Worm (Caenorhabditis elegans) whole organism, early embryonic: Measurements from ENCODE around the gene snu-23.

Experiments used
- B0310.2 ChIP-seq: sonication (generic microtip); optimal IDR thresholded peaks from 2 replicates; lab custom pipeline; 2016; ENCODE audit warnings: mild to moderate bottlenecking, missing genetic modification characterization, missing compliant biosample characterization
- F13C5.2 ChIP-seq: sonication (generic microtip); optimal IDR thresholded peaks from 2 replicates; lab custom pipeline; 2017; ENCODE audit warnings: mild to moderate bottlenecking, missing genetic modification characterization, inconsistent platforms, missing compliant biosample characterization
- aly-1 ChIP-seq: sonication (generic microtip); optimal IDR thresholded peaks from 2 replicates; lab custom pipeline; 2016; ENCODE audit warnings: missing genetic modification characterization, missing compliant biosample characterization
- ama-1 ChIP-seq: fragments of 150-350 bp; optimal IDR thresholded peaks from 2 replicates; lab custom pipeline; 2014
- ceh-13 ChIP-seq: fragments of 200-800 bp; sonication (Bioruptor generic); optimal IDR thresholded peaks from 2 replicates; lab custom pipeline; 2018; ENCODE audit warnings: mild to moderate bottlenecking, missing genetic modification characterization, missing compliant biosample characterization
- ceh-36 ChIP-seq: sonication (generic microtip); optimal IDR thresholded peaks from 2 replicates; lab custom pipeline; 2016; ENCODE audit warnings: missing genetic modification characterization, inconsistent platforms, missing compliant biosample characterization
- ets-7 ChIP-seq: sonication (generic microtip); optimal IDR thresholded peaks from 2 replicates; lab custom pipeline; 2016; ENCODE audit warnings: missing genotype, missing genetic modification characterization, missing compliant biosample characterization
- flt-1 ChIP-seq: fragments of 200-800 bp; sonication (Bioruptor generic); IDR thresholded peaks from 2 replicates; pipeline ENCODE4 v1.3.6; 2022; ENCODE audit warnings: missing genetic modification characterization, missing compliant biosample characterization
- hmbx-1 ChIP-seq: sonication (generic microtip); optimal IDR thresholded peaks from 2 replicates; lab custom pipeline; 2016; ENCODE audit warnings: mild to moderate bottlenecking, missing genetic modification characterization, missing compliant biosample characterization
- hmg-4 ChIP-seq: fragments of 200-800 bp; sonication (Bioruptor generic); optimal IDR thresholded peaks from 2 replicates; lab custom pipeline; 2018; ENCODE audit warnings: mild to moderate bottlenecking, missing genetic modification characterization, missing compliant biosample characterization
- hnd-1 ChIP-seq: sonication (generic microtip); optimal IDR thresholded peaks from 2 replicates; lab custom pipeline; 2016; ENCODE audit warnings: missing genetic modification characterization, missing compliant biosample characterization
- pes-1 ChIP-seq: fragments of 200-800 bp; sonication (Bioruptor generic); IDR thresholded peaks from 2 replicates; pipeline ENCODE4 v1.3.6; 2022; ENCODE audit warnings: missing genetic modification reagents, missing genetic modification characterization, missing compliant biosample characterization
- scrt-1 ChIP-seq: fragments of 200-800 bp; sonication (Bioruptor generic); IDR thresholded peaks from 2 replicates; pipeline ENCODE4 v1.3.6; 2022; ENCODE audit warnings: missing genetic modification characterization, missing compliant biosample characterization
- sea-1 ChIP-seq: fragments of 200-800 bp; sonication (Bioruptor generic); conservative IDR thresholded peaks from 2 replicates; pipeline ENCODE4 v1.3.6; 2022; ENCODE audit warnings: missing genetic modification characterization, missing compliant biosample characterization
- tbx-11 ChIP-seq: fragments of 200-800 bp; sonication (Bioruptor generic); IDR thresholded peaks from 2 replicates; pipeline ENCODE4 v1.3.6; 2022; ENCODE audit warnings: missing genetic modification characterization, missing compliant biosample characterization
- tbx-37 ChIP-seq: fragments of 200-800 bp; sonication (Bioruptor generic); conservative IDR thresholded peaks from 2 replicates; pipeline ENCODE4 v1.3.6; 2022; ENCODE audit warnings: missing genetic modification reagents, missing genetic modification characterization, missing compliant biosample characterization
- tra-4 ChIP-seq: sonication (generic microtip); optimal IDR thresholded peaks from 2 replicates; lab custom pipeline; 2017; ENCODE audit warnings: missing genetic modification characterization, missing compliant biosample characterization

snu-23 gene

DNA sequence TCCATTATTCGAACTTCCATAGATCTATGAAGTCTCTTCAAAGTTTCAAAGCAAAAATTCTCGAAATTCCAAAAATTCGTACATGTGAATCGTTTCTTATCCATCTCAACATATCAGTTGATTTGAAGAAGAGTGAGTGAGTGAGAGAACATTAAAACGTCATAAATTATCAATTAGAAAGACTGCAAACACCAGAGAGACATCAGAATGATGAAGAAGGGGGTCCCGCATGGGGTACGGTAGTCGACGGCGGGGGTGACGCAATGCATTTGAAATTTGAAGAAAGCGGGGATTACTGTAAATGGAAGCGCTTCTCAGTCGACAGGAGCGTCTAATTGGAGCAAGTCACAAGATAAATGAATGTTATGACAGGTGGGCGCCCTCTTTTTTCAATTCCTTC lies 20.6 kb upstream of the snu-23 start:
- no peak for TF ChIP-seq hnd-1 (tag; lab: Kevin White, UChicago)
- TF ChIP-seq ceh-13 (GFP tag; lab: Kevin White, UChicago): no peak
- TF ChIP-seq scrt-1 (GFP tag; lab: Robert Waterston, UW): no peak
- TF ChIP-seq tra-4 (tag; lab: Kevin White, UChicago): no peak
- TF ChIP-seq aly-1 (tag; lab: Kevin White, UChicago): no peak
- TF ChIP-seq hmg-4 (GFP tag; lab: Kevin White, UChicago): no peak
- TF ChIP-seq ama-1: no peak
- TF ChIP-seq pes-1 (GFP tag; lab: Robert Waterston, UW): no peak
- no peak for TF ChIP-seq flt-1
- no peak for TF ChIP-seq tbx-37 (GFP tag; lab: Robert Waterston, UW)
- no peak for TF ChIP-seq F13C5.2 (tag; lab: Kevin White, UChicago)
- TF ChIP-seq sea-1 (GFP tag; lab: Robert Waterston, UW): no peak
- no peak for TF ChIP-seq B0310.2 (tag; lab: Kevin White, UChicago)
- TF ChIP-seq ets-7 (tag; lab: Kevin White, UChicago): no peak
- TF ChIP-seq ceh-36 (tag; lab: Kevin White, UChicago): no peak

DNA sequence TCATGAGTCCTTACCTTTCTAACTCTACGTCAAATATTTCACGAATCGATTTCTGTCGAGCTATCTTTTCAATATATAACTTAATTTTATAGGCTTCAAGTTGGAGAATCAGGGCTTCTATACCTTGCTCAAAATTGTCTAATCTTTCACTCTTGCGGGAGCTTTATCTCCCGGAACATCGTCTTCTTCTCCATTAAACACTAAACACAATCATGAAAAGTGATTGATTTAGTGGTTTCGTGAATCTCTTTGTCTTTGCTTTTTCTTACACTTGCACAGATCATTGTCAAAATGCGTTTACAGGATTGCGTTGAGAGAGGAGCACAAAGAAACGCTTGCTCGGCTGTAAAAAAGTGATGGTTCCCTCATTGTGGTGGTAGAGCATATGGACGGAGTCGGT lies 18.5 kb upstream of the snu-23 start:
- no peak for TF ChIP-seq tbx-37 (GFP tag; lab: Robert Waterston, UW)
- TF ChIP-seq sea-1 (GFP tag; lab: Robert Waterston, UW): no peak
- no peak for TF ChIP-seq tbx-11 (GFP tag; lab: Robert Waterston, UW)
- TF ChIP-seq ceh-13 (GFP tag; lab: Kevin White, UChicago): no peak
- TF ChIP-seq B0310.2 (tag; lab: Kevin White, UChicago): no peak
- TF ChIP-seq ceh-36 (tag; lab: Kevin White, UChicago): no peak
- TF ChIP-seq hnd-1 (tag; lab: Kevin White, UChicago): no peak
- TF ChIP-seq tra-4 (tag; lab: Kevin White, UChicago): no peak
- TF ChIP-seq pes-1 (GFP tag; lab: Robert Waterston, UW): no peak
- TF ChIP-seq scrt-1 (GFP tag; lab: Robert Waterston, UW): no peak
- TF ChIP-seq hmbx-1 (tag; lab: Kevin White, UChicago): no peak
- TF ChIP-seq hmg-4 (GFP tag; lab: Kevin White, UChicago): no peak
- TF ChIP-seq flt-1: no peak
- TF ChIP-seq F13C5.2 (tag; lab: Kevin White, UChicago): no peak
- no peak for TF ChIP-seq ama-1
- no peak for TF ChIP-seq aly-1 (tag; lab: Kevin White, UChicago)
- no peak for TF ChIP-seq ets-7 (tag; lab: Kevin White, UChicago)

DNA sequence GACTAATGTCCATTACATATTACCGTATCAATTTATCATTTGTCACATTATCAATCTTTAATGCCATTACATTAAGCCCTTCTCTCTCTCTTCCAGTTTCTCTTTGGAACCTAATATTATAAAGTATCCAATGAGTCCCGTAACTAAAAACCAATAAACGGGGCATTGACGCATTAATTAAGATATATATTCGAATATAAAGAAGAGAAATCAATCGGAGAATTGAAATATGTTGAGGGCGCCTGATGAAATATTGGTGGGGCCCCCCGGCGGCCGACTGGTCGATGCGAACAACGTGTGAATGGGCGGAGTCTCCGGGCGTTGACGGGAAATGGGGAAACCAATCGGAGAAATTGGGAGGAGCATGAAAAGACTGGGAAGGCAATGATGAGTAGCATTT lies 14.3 kb upstream of the snu-23 start:
- TF ChIP-seq ceh-13 (GFP tag; lab: Kevin White, UChicago) (no peak), hmbx-1 (tag; lab: Kevin White, UChicago) (no peak), pes-1 (GFP tag; lab: Robert Waterston, UW) (no peak)

DNA sequence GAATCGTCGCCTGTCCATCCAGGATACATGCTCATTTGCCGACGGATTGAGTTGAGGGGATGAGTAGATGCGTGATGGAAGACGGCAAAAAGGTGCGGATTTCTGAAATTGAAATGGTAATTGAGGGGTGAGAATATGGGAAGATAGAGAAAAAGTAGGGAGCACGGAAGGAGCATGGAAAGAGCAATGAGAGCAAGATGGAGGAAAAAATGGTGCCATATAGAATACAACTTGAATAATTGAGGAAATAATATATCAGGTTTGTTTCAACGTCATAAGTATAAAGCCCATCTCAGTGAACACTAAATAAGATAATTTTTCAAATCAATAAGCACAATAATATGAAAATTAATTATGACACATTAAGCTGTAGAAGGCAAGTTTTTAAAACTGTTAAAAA lies 13.4 kb upstream of the snu-23 start, which contains the start of gene mab-5:
TSS of gene mab-5 (minus strand) at position 101 of the 400 bp plus-strand sequence.
- TF ChIP-seq ama-1 (no peak), F13C5.2 (tag; lab: Kevin White, UChicago) (no peak), hmg-4 (GFP tag; lab: Kevin White, UChicago) (no peak), hnd-1 (tag; lab: Kevin White, UChicago) (no peak), hmbx-1 (tag; lab: Kevin White, UChicago) (no peak), pes-1 (GFP tag; lab: Robert Waterston, UW) (no peak), tbx-37 (GFP tag; lab: Robert Waterston, UW) (no peak), B0310.2 (tag; lab: Kevin White, UChicago) (no peak), flt-1 (no peak), aly-1 (tag; lab: Kevin White, UChicago) (no peak), scrt-1 (GFP tag; lab: Robert Waterston, UW) (no peak), ets-7 (tag; lab: Kevin White, UChicago) (no peak), ceh-13 (GFP tag; lab: Kevin White, UChicago) (no peak), tbx-11 (GFP tag; lab: Robert Waterston, UW) (no peak), sea-1 (GFP tag; lab: Robert Waterston, UW) (no peak), ceh-36 (tag; lab: Kevin White, UChicago) (no peak), tra-4 (tag; lab: Kevin White, UChicago) (no peak)

DNA sequence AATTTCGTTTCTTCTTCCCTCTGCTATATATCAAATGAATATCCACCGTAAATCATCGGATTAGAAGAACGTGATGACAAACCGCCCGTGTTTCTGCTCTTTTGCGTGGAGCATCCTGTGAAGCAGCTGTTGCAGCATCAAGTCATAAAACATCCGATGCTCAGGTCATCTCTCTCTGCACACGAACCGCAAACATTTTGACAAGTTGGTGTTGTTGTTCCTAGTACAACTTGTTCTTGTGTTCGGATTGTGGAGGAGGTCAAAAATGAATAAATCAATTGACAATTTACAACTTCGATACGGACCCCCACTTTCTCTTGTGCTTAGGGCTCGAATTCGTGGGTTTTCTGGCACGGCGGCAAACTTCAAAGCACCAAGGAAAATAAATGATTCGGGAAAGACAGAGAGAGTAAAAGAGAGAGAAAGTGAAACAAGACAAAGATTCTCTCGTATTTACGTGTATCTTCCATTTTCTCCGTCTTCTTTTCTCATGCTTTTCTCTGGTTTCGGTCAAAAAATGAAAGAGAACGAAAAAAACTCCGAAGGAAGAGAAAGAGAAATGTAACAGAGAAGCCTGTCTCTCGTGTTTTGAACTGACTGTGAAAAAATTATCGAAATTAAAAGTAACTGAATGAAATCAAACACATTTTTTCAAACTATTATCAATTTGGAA lies 10.8 kb upstream of the snu-23 start:
- TF ChIP-seq aly-1 (tag; lab: Kevin White, UChicago): no peak
- TF ChIP-seq tbx-11 (GFP tag; lab: Robert Waterston, UW): no peak
- TF ChIP-seq hmg-4 (GFP tag; lab: Kevin White, UChicago): no peak
- TF ChIP-seq F13C5.2 (tag; lab: Kevin White, UChicago): no peak
- TF ChIP-seq hmbx-1 (tag; lab: Kevin White, UChicago): no peak
- TF ChIP-seq ceh-13 (GFP tag; lab: Kevin White, UChicago): no peak

DNA sequence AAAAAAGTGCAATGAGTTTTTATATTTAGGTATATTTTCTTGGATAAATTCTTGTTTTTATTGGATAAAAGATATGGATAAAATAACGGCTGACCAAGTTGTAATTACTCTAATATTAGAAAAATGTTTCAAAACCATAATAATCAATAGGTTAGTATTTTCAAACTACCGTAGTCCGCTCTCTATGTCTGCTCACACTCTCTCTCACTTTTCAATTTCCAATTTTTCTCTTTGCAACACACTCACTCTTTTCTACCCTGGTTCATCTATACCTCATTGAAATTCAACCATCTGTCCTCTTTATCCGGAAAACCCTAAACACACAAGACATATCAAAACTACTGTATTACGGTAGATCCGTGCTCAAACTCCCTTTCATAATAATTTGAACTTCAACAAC lies 9.4 kb upstream of the snu-23 start:
- TF ChIP-seq ceh-36 (tag; lab: Kevin White, UChicago): no peak
- no peak for TF ChIP-seq hmg-4 (GFP tag; lab: Kevin White, UChicago)
- no peak for TF ChIP-seq F13C5.2 (tag; lab: Kevin White, UChicago)
- no peak for TF ChIP-seq aly-1 (tag; lab: Kevin White, UChicago)
- no peak for TF ChIP-seq B0310.2 (tag; lab: Kevin White, UChicago)
- TF ChIP-seq ama-1: no peak
- no peak for TF ChIP-seq scrt-1 (GFP tag; lab: Robert Waterston, UW)
- no peak for TF ChIP-seq flt-1
- no peak for TF ChIP-seq tbx-11 (GFP tag; lab: Robert Waterston, UW)
- TF ChIP-seq sea-1 (GFP tag; lab: Robert Waterston, UW): no peak
- TF ChIP-seq tra-4 (tag; lab: Kevin White, UChicago): no peak
- no peak for TF ChIP-seq hmbx-1 (tag; lab: Kevin White, UChicago)
- TF ChIP-seq ets-7 (tag; lab: Kevin White, UChicago): no peak
- TF ChIP-seq tbx-37 (GFP tag; lab: Robert Waterston, UW): no peak
- TF ChIP-seq hnd-1 (tag; lab: Kevin White, UChicago): no peak
- TF ChIP-seq pes-1 (GFP tag; lab: Robert Waterston, UW): no peak
- TF ChIP-seq ceh-13 (GFP tag; lab: Kevin White, UChicago): no peak
